Worm (Caenorhabditis elegans) whole organism, midembryonic: ENCODE measurements around the gene T28B11.1.

Experiments
- flt-1 ChIP-seq: fragments of 200-800 bp; sonication (Bioruptor generic); IDR thresholded peaks from 2 replicates; pipeline ENCODE4 v1.3.6; 2022; ENCODE audit warnings: missing genetic modification characterization, missing compliant biosample characterization
- ztf-29 ChIP-seq: fragments of 200-800 bp; sonication (Bioruptor generic); IDR thresholded peaks from 2 replicates; pipeline ENCODE4 v1.3.6; 2022; ENCODE audit warnings: missing genetic modification reagents, missing genetic modification characterization, missing compliant biosample characterization

ce11 chrV:10679080-10679479 lies 53.1 kb downstream of the T28B11.1 start:
- TF ChIP-seq ztf-29 (GFP tag; lab: Robert Waterston, UW) = no peak
- no peak for TF ChIP-seq flt-1 (GFP tag; lab: Robert Waterston, UW)
